Fruit fly (Drosophila melanogaster): Measurements from ENCODE around the gene Ir7d.

Ir7d gene

dm6 chrX:7908239-7909068 lies 29.8 kb upstream of the Ir7d start, which contains the start of the genes dpr14 and spidey (continued):
- peak; percentile 85 for TF ChIP-seq CG6163 (GFP tag; IDR thresholded peaks at IDR 0.05)
- peak; percentile 53 for TF ChIP-seq CG8319 (GFP tag; optimal IDR thresholded peaks at IDR 0.05)
- peak; percentile 84 for TF ChIP-seq CG31627 (GFP tag; optimal IDR thresholded peaks at IDR 0.05)
- no peak for TF ChIP-seq Smox (GFP tag; optimal IDR thresholded peaks at IDR 0.05)
- peak; percentile 75 for TF ChIP-seq CG10669 (GFP tag; optimal IDR thresholded peaks at IDR 0.05)
- peak; percentile 75 for TF ChIP-seq CG11294 (GFP tag; IDR thresholded peaks at IDR 0.05)
- TF ChIP-seq Blimp-1 (GFP tag; optimal IDR thresholded peaks at IDR 0.05) = peak; percentile 44
- peak; percentile 17 for TF ChIP-seq Eip93F (GFP tag; optimal IDR thresholded peaks at IDR 0.05)
- peak; percentile 61 for TF ChIP-seq CG4318 (GFP tag; optimal IDR thresholded peaks at IDR 0.05)
- peak; percentile 63 for TF ChIP-seq CG6854 (GFP tag; optimal IDR thresholded peaks at IDR 0.05)
- peak; percentile 73 for TF ChIP-seq CG34406 (GFP tag; optimal IDR thresholded peaks at IDR 0.05)
- TF ChIP-seq lz (GFP tag; optimal IDR thresholded peaks at IDR 0.05) = peak; percentile 82
- TF ChIP-seq fd59A (GFP tag; optimal IDR thresholded peaks at IDR 0.05) = peak; percentile 65
- TF ChIP-seq net (GFP tag; optimal IDR thresholded peaks at IDR 0.05) = peak; percentile 74

- TF ChIP-seq esn (GFP tag; optimal IDR thresholded peaks at IDR 0.05) (peak; percentile 59), CG6276 (GFP tag; optimal IDR thresholded peaks at IDR 0.05) (peak; percentile 47), Hr38 (GFP tag; optimal IDR thresholded peaks at IDR 0.05) (no peak), Eip93F (GFP tag; optimal IDR thresholded peaks at IDR 0.05) (peak; percentile 34), Blimp-1 (GFP tag; optimal IDR thresholded peaks at IDR 0.05) (no peak), pdm3 (GFP tag; optimal IDR thresholded peaks at IDR 0.05) (peak; percentile 33), CG6854 (GFP tag; optimal IDR thresholded peaks at IDR 0.05) (peak; percentile 83), dsx (GFP tag; optimal IDR thresholded peaks at IDR 0.05; ENCODE audit: poor library complexity, severe bottlenecking) (no peak), Ets21C (GFP tag; optimal IDR thresholded peaks at IDR 0.05) (peak; percentile 2), Sox15 (GFP tag; optimal IDR thresholded peaks at IDR 0.05) (no peak), dac (GFP tag; optimal IDR thresholded peaks at IDR 0.05) (no peak), Smox (GFP tag; optimal IDR thresholded peaks at IDR 0.05) (peak; percentile 30), CG6792 (GFP tag; optimal IDR thresholded peaks at IDR 0.05) (peak; percentile 16), CG15336 (GFP tag; IDR thresholded peaks at IDR 0.05) (peak; percentile 46; the same call in 1 of the 2 replicates), CG4318 (GFP tag; optimal IDR thresholded peaks at IDR 0.05) (no peak), CG7368 (GFP tag; optimal IDR thresholded peaks at IDR 0.05) (peak; percentile 30), CG8119 (GFP tag; IDR thresholded peaks at IDR 0.05) (no peak), CG11294 (GFP tag; IDR thresholded peaks at IDR 0.05) (no peak), spab (GFP tag; optimal IDR thresholded peaks at IDR 0.05) (no peak), Eip78C (GFP tag) (peak; percentile 76), CG3919 (GFP tag; optimal IDR thresholded peaks at IDR 0.05) (peak; percentile 68), OdsH (GFP tag; optimal IDR thresholded peaks at IDR 0.05) (peak; percentile 23), eg (GFP tag; IDR thresholded peaks at IDR 0.05) (peak; percentile 46), CG1621 (tag; optimal IDR thresholded peaks at IDR 0.05) (peak; percentile 11), salr (GFP tag; optimal IDR thresholded peaks at IDR 0.05) (peak in 1 of 2 experiments; percentile 26), ss (GFP tag; optimal IDR thresholded peaks at IDR 0.05) (peak; percentile 54 to 55), vri (GFP tag; optimal IDR thresholded peaks at IDR 0.05) (peak; percentile 40), CG6163 (GFP tag; IDR thresholded peaks at IDR 0.05) (peak; percentile 70), Lpt (GFP tag; optimal IDR thresholded peaks at IDR 0.05) (no peak), Gug (GFP tag; IDR thresholded peaks at IDR 0.05) (peak; percentile 15; the same call in 1 of the 2 replicates), CG31627 (GFP tag; optimal IDR thresholded peaks at IDR 0.05) (peak; percentile 40), CG16779 (tag; optimal IDR thresholded peaks at IDR 0.05) (no peak), acj6 (GFP tag; optimal IDR thresholded peaks at IDR 0.05) (peak; percentile 42), CG11762 (GFP tag; optimal IDR thresholded peaks at IDR 0.05; ENCODE audit: insufficient read depth) (no peak), topi (GFP tag; optimal IDR thresholded peaks at IDR 0.05) (peak; percentile 36), CG32006 (GFP tag; optimal IDR thresholded peaks at IDR 0.05) (peak; percentile 53), svp (GFP tag) (peak; percentile 64), CG3032 (tag; optimal IDR thresholded peaks at IDR 0.05) (peak; percentile 38), Hr39 (GFP tag; optimal IDR thresholded peaks at IDR 0.05) (peak; percentile 22)
These were observed 22.8 kb upstream of the Ir7d start, which contains the start of the genes RpS6 and bys for dm6 chrX:7901153-7902038. Gene RpS6 (minus strand): TSS chrX:7901331. Gene bys (plus strand): TSS chrX:7901880.
